Worm (Caenorhabditis elegans): ENCODE results near the gene K12H6.4.

- TF ChIP-seq T22C8.4 (GFP tag; IDR thresholded peaks at IDR 0.05) (no peak), flt-1 (GFP tag; IDR thresholded peaks at IDR 0.05) (no peak), cog-1 (tag; optimal IDR thresholded peaks at IDR 0.05) (no peak), klf-2 (GFP tag; conservative IDR thresholded peaks at IDR 0.05) (no peak), tab-1 (GFP tag; IDR thresholded peaks at IDR 0.05) (no peak), ref-1 (GFP tag; conservative IDR thresholded peaks at IDR 0.05) (no peak), med-1 (GFP tag; optimal IDR thresholded peaks at IDR 0.05; ENCODE audit: insufficient read depth) (no peak), ztf-23 (GFP tag; IDR thresholded peaks at IDR 0.05) (no peak), ztf-29 (GFP tag; IDR thresholded peaks at IDR 0.05) (no peak)
Observed at ce11 chrII:2791693-2792092, 32.4 kb downstream of the K12H6.4 start.

Measured in whole organism, midembryonic.